Fruit fly (Drosophila melanogaster) whole organism, embryonic: ENCODE results near the gene SKIP.

Source experiments
- Adf1 ChIP-seq: fragments of 200-800 bp; sonication (Bioruptor generic); IDR thresholded peaks from 2 replicates; pipeline ENCODE4 v1.3.6; 2022; ENCODE audit warnings: missing biosample characterization, missing genetic modification characterization
- Atf3 ChIP-seq: fragments of 200-800 bp; sonication (Bioruptor generic); optimal IDR thresholded peaks from 3 replicates; lab custom pipeline; 2016; ENCODE audit warnings: missing biosample characterization, missing genetic modification characterization
- Bteb2 ChIP-seq: fragments of 200-800 bp; sonication (Bioruptor generic); optimal IDR thresholded peaks from 2 replicates; lab custom pipeline; 2016; ENCODE audit warnings: missing biosample characterization, missing genetic modification characterization
- CG10321 ChIP-seq: fragments of 200-800 bp; sonication (Bioruptor generic); IDR thresholded peaks from 2 replicates; pipeline ENCODE4 v1.3.6; 2022; ENCODE audit warnings: missing biosample characterization, missing genetic modification characterization
- CG10431 ChIP-seq: fragments of 200-800 bp; sonication (Bioruptor generic); optimal IDR thresholded peaks from 3 replicates; lab custom pipeline; 2018; ENCODE audit warnings: missing biosample characterization, mild to moderate bottlenecking, missing genetic modification characterization
- CG1603 ChIP-seq: fragments of 200-800 bp; sonication (Bioruptor generic); optimal IDR thresholded peaks from 2 replicates; lab custom pipeline; 2019; ENCODE audit warnings: missing biosample characterization, mild to moderate bottlenecking, missing genetic modification characterization, moderate library complexity
- CG2199 ChIP-seq: fragments of 200-800 bp; sonication (Bioruptor generic); IDR thresholded peaks from 3 replicates; pipeline ENCODE4 v1.3.6; 2022; ENCODE audit warnings: missing biosample characterization, missing genetic modification characterization
- CG30020 ChIP-seq: fragments of 200-800 bp; optimal IDR thresholded peaks from 2 replicates; lab custom pipeline; 2019; ENCODE audit warnings: missing biosample characterization, mild to moderate bottlenecking, missing genetic modification characterization, moderate library complexity
- CG5953 ChIP-seq: fragments of 200-800 bp; sonication (Bioruptor generic); IDR thresholded peaks from 2 replicates; pipeline ENCODE4 v1.3.6; 2022; ENCODE audit warnings: missing biosample characterization, missing genetic modification characterization
- CG7357 ChIP-seq: fragments of 200-800 bp; sonication (Bioruptor generic); IDR thresholded peaks from 3 replicates; pipeline ENCODE4 v1.3.6; 2022; ENCODE audit warnings: missing biosample characterization, missing genetic modification characterization
- CG7987 ChIP-seq: fragments of 200-800 bp; sonication (Bioruptor generic); optimal IDR thresholded peaks from 2 replicates; lab custom pipeline; 2018; ENCODE audit warnings: missing biosample characterization, mild to moderate bottlenecking, missing genetic modification characterization, moderate library complexity
- CG8089 ChIP-seq: fragments of 200-800 bp; sonication (Bioruptor generic); optimal IDR thresholded peaks from 3 replicates; lab custom pipeline; 2016; ENCODE audit warnings: missing biosample characterization, missing genetic modification characterization
- CG8281 ChIP-seq: fragments of 200-800 bp; sonication (Bioruptor generic); optimal IDR thresholded peaks from 2 replicates; lab custom pipeline; 2018; ENCODE audit warnings: missing biosample characterization, mild to moderate bottlenecking, missing genetic modification characterization, moderate library complexity
- CG9437 ChIP-seq: fragments of 200-800 bp; sonication (Bioruptor generic); optimal IDR thresholded peaks from 2 replicates; lab custom pipeline; 2018; ENCODE audit warnings: missing biosample characterization, mild to moderate bottlenecking, missing genetic modification characterization
- D19B ChIP-seq: fragments of 200-800 bp; sonication (Bioruptor generic); optimal IDR thresholded peaks from 2 replicates; lab custom pipeline; 2017; ENCODE audit warnings: missing biosample characterization, mild to moderate bottlenecking, missing genetic modification characterization
- Dad ChIP-seq: fragments of 200-800 bp; sonication (Bioruptor generic); optimal IDR thresholded peaks from 3 replicates; lab custom pipeline; 2016; ENCODE audit warnings: missing biosample characterization, missing genetic modification characterization
- Doc3 ChIP-seq: fragments of 200-800 bp; sonication (Bioruptor generic); IDR thresholded peaks from 3 replicates; pipeline ENCODE4 v1.3.6; 2022; ENCODE audit warnings: missing biosample characterization, missing genetic modification characterization; ENCODE audit not compliant: partially characterized antibody
- Eip74EF ChIP-seq, 2 experiments: fragments of 200-800 bp in 1 of 2; fragments of >200 bp in 1 of 2; sonication (Bioruptor generic) in 1 of 2; optimal IDR thresholded peaks; 2 replicates each; lab custom pipeline; 2017 to 2019; ENCODE audit warnings: missing biosample characterization in 2 of 2, missing genetic modification characterization in 2 of 2, mild to moderate bottlenecking in 1 of 2, moderate library complexity in 1 of 2
- HLH3B ChIP-seq: fragments of 200-800 bp; sonication (Bioruptor generic); IDR thresholded peaks from 2 replicates; pipeline ENCODE4 v1.3.6; 2022; ENCODE audit warnings: missing biosample characterization, missing genetic modification characterization
- Hr51 ChIP-seq, 2 experiments: fragments of 200-800 bp; sonication (Bioruptor generic); optimal IDR thresholded peaks; 2 replicates in 1 of 2; 3 replicates in 1 of 2; lab custom pipeline; 2016 to 2018; ENCODE audit warnings: missing biosample characterization in 2 of 2, missing genetic modification characterization in 2 of 2, mild to moderate bottlenecking in 1 of 2, moderate library complexity in 1 of 2
- MESR4 ChIP-seq: fragments of 200-800 bp; sonication (Bioruptor generic); optimal IDR thresholded peaks from 2 replicates; lab custom pipeline; 2018; ENCODE audit warnings: missing biosample characterization, mild to moderate bottlenecking, missing genetic modification characterization, moderate library complexity
- Med ChIP-seq: fragments of 200-800 bp; sonication (Bioruptor generic); peaks from one replicate; lab custom pipeline; 2016; ENCODE audit warnings: missing biosample characterization, missing genetic modification characterization, mild to moderate bottlenecking, inconsistent platforms, moderate library complexity
- Myb ChIP-seq: fragments of 200-800 bp; sonication (Bioruptor generic); optimal IDR thresholded peaks from 2 replicates; lab custom pipeline; 2016; ENCODE audit warnings: missing biosample characterization, missing genetic modification characterization
- NK7.1 ChIP-seq: fragments of 200-800 bp; sonication (Bioruptor generic); optimal IDR thresholded peaks from 3 replicates; lab custom pipeline; 2016; ENCODE audit warnings: missing biosample characterization, missing genetic modification characterization
- Neu2 ChIP-seq: fragments of 200-800 bp; sonication (Bioruptor generic); optimal IDR thresholded peaks from 3 replicates; lab custom pipeline; 2016; ENCODE audit warnings: missing biosample characterization, missing genetic modification characterization, borderline replicate concordance
- Optix ChIP-seq: fragments of 200-800 bp; sonication (Bioruptor generic); IDR thresholded peaks from 3 replicates; pipeline ENCODE4 v1.3.6; 2022; ENCODE audit warnings: missing biosample characterization, missing genetic modification characterization
- Stat92E ChIP-seq, 3 experiments: fragments of >200 bp in 2 of 3; fragments of 200-800 bp in 1 of 3; sonication (Bioruptor generic) in 1 of 3; optimal IDR thresholded peaks; 2 replicates each; lab custom pipeline; 2017 to 2019; ENCODE audit warnings: missing biosample characterization in 3 of 3, missing genetic modification characterization in 3 of 3, mild to moderate bottlenecking in 1 of 3, moderate library complexity in 1 of 3
- ash1 ChIP-seq: fragments of 200-800 bp; sonication (Bioruptor generic); optimal IDR thresholded peaks from 2 replicates; lab custom pipeline; 2018; ENCODE audit warnings: missing biosample characterization, mild to moderate bottlenecking, missing genetic modification characterization
- bbx ChIP-seq: fragments of 200-800 bp; sonication (Bioruptor generic); IDR thresholded peaks from 2 replicates; pipeline ENCODE4 v1.3.6; 2022; ENCODE audit warnings: missing biosample characterization, missing genetic modification characterization; ENCODE audit not compliant: partially characterized antibody
- ci ChIP-seq: fragments of 200-800 bp; sonication (Bioruptor generic); IDR thresholded peaks from 3 replicates; pipeline ENCODE4 v1.3.6; 2022; ENCODE audit warnings: missing biosample characterization, missing genetic modification characterization
- crol ChIP-seq: fragments of 200-800 bp; sonication (Bioruptor generic); IDR thresholded peaks from 2 replicates; pipeline ENCODE4 v1.3.6; 2022; ENCODE audit warnings: missing biosample characterization, missing genetic modification characterization
- dmrt99B ChIP-seq: fragments of 200-800 bp; sonication (Bioruptor generic); optimal IDR thresholded peaks from 2 replicates; lab custom pipeline; 2018; ENCODE audit warnings: missing biosample characterization, mild to moderate bottlenecking, missing genetic modification characterization, moderate library complexity
- dysf ChIP-seq: fragments of 200-800 bp; sonication (Bioruptor generic); IDR thresholded peaks from 3 replicates; pipeline ENCODE4 v1.3.6; 2022; ENCODE audit warnings: missing biosample characterization, missing genetic modification characterization
- eyg ChIP-seq: fragments of 200-800 bp; sonication (Bioruptor generic); optimal IDR thresholded peaks from 3 replicates; lab custom pipeline; 2016; ENCODE audit warnings: missing biosample characterization, missing genetic modification characterization
- gt ChIP-seq: fragments of 200-800 bp; sonication (Bioruptor generic); IDR thresholded peaks from 2 replicates; pipeline ENCODE4 v1.3.6; 2022; ENCODE audit warnings: missing biosample characterization, missing genetic modification characterization
- kah ChIP-seq: fragments of 200-800 bp; sonication (Bioruptor generic); optimal IDR thresholded peaks from 2 replicates; lab custom pipeline; 2018; ENCODE audit warnings: missing biosample characterization, mild to moderate bottlenecking, missing genetic modification characterization
- ken ChIP-seq: fragments of 200-800 bp; sonication (Bioruptor generic); IDR thresholded peaks from 3 replicates; pipeline ENCODE4 v1.3.6; 2022; ENCODE audit warnings: missing biosample characterization, missing genetic modification characterization
- luna ChIP-seq: fragments of 200-800 bp; sonication (Bioruptor generic); optimal IDR thresholded peaks from 2 replicates; lab custom pipeline; 2016; ENCODE audit warnings: missing biosample characterization, missing genetic modification characterization
- nau ChIP-seq: fragments of 200-800 bp; sonication (Bioruptor generic); optimal IDR thresholded peaks from 3 replicates; lab custom pipeline; 2017; ENCODE audit warnings: missing biosample characterization, mild to moderate bottlenecking, missing genetic modification characterization, missing genetic modification reagents
- nerfin-1 ChIP-seq: fragments of 200-800 bp; sonication (Bioruptor generic); optimal IDR thresholded peaks from 3 replicates; lab custom pipeline; 2019; ENCODE audit warnings: missing biosample characterization, mild to moderate bottlenecking, missing genetic modification characterization, moderate library complexity
- oc ChIP-seq: fragments of 200-800 bp; sonication (Bioruptor generic); optimal IDR thresholded peaks from 2 replicates; lab custom pipeline; 2018; ENCODE audit warnings: missing biosample characterization, mild to moderate bottlenecking, missing genetic modification characterization, moderate library complexity
- p53 ChIP-seq: fragments of 200-800 bp; sonication (Bioruptor generic); optimal IDR thresholded peaks from 2 replicates; lab custom pipeline; 2016; ENCODE audit warnings: missing biosample characterization, missing genetic modification characterization
- pfk ChIP-seq: fragments of 200-800 bp; sonication (Bioruptor generic); optimal IDR thresholded peaks from 2 replicates; lab custom pipeline; 2018; ENCODE audit warnings: missing biosample characterization, mild to moderate bottlenecking, missing genetic modification characterization, moderate library complexity
- ro ChIP-seq: fragments of 200-800 bp; sonication (Bioruptor generic); IDR thresholded peaks from 2 replicates; pipeline ENCODE4 v1.3.6; 2022; ENCODE audit warnings: missing biosample characterization, missing genetic modification characterization
- scrt ChIP-seq: fragments of 200-800 bp; sonication (Bioruptor generic); optimal IDR thresholded peaks from 2 replicates; lab custom pipeline; 2018; ENCODE audit warnings: missing biosample characterization, mild to moderate bottlenecking, missing genetic modification characterization, moderate library complexity
- sd ChIP-seq: fragments of 200-800 bp; sonication (Bioruptor generic); optimal IDR thresholded peaks from 3 replicates; lab custom pipeline; 2018; ENCODE audit warnings: missing biosample characterization, mild to moderate bottlenecking, missing genetic modification characterization, moderate library complexity
- sens ChIP-seq: fragments of 200-800 bp; sonication (Bioruptor generic); peaks from one replicate; lab custom pipeline; 2016; ENCODE audit warnings: missing biosample characterization, missing genetic modification characterization

SKIP gene

DNA sequence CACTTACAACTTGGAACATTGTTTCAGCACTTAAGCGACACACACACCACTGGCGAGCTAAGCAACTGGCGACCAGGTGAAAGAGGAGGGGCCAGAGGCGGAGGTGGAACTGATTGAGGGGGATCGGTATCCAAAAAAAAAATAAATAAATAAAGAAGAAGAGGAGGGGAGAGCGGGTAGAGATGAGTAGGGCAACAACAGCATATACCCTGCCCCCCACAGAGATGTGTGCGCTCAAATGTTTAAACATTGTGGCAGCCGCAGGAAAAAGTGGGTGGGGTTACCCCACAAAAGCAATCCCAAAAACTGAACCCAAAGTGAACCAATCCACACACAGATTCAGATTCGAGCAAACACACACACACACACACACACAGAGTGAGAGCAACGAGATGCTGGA, 16.8 kb downstream of the SKIP start (continued):
- no peak for TF ChIP-seq MESR4
- no peak for TF ChIP-seq Adf1 (GFP tag; lab: Robert Waterston, UW)
- no peak for TF ChIP-seq CG8089
- TF ChIP-seq CG7357 (GFP tag; lab: Robert Waterston, UW): no peak
- TF ChIP-seq ro: no peak
- no peak for TF ChIP-seq bbx (GFP tag; lab: Robert Waterston, UW)
- no peak for TF ChIP-seq CG10321
- no peak for TF ChIP-seq Atf3 (GFP tag; lab: Kevin White, UChicago)

dm6 chr3R:22152424-22152823, 18.8 kb downstream of the SKIP start:
- TF ChIP-seq CG7987 (GFP tag; lab: Kevin White, UChicago) (no peak), CG10431 (GFP tag; lab: Kevin White, UChicago) (peak; percentile 18), CG8281 (tag; lab: Kevin White, UChicago) (no peak), CG9437 (GFP tag; lab: Kevin White, UChicago) (no peak), Myb (GFP tag; lab: Kevin White, UChicago) (no peak), Eip74EF (GFP tag; optimal IDR thresholded peaks at IDR 0.05; lab: Kevin White, UChicago) (no peak), ci (GFP tag; lab: Robert Waterston, UW) (0 out of 3 replicates have a peak, but pooled peaks have one; percentile 35), eyg (GFP tag; lab: Kevin White, UChicago) (no peak), CG2199 (GFP tag; lab: Robert Waterston, UW) (0 out of 3 replicates have a peak, but pooled peaks have one; percentile 14), Hr51 (GFP tag; optimal IDR thresholded peaks at IDR 0.05; lab: Kevin White, UChicago) (no peak), Med (GFP tag; lab: Kevin White, UChicago) (peak; percentile 3), CG1603 (tag; lab: Kevin White, UChicago) (no peak), HLH3B (no peak), sens (peak; percentile 22), dysf (GFP tag; lab: Robert Waterston, UW) (0 out of 3 replicates have a peak, but pooled peaks have one; percentile 14), D19B (GFP tag; lab: Kevin White, UChicago) (no peak), oc (peak; percentile 8), pfk (no peak), CG30020 (tag; lab: Kevin White, UChicago) (no peak), NK7.1 (GFP tag; lab: Kevin White, UChicago) (no peak), CG7357 (GFP tag; lab: Robert Waterston, UW) (no peak), Optix (no peak), kah (GFP tag; lab: Kevin White, UChicago) (no peak), Stat92E (GFP tag; optimal IDR thresholded peaks at IDR 0.05; lab: Kevin White, UChicago) (no peak), Neu2 (no peak), crol (GFP tag; lab: Robert Waterston, UW) (0 out of 2 replicates have a peak, but pooled peaks have one; percentile 30), p53 (no peak), ken (GFP tag; lab: Robert Waterston, UW) (no peak), gt (GFP tag; lab: Robert Waterston, UW) (no peak), nerfin-1 (tag; lab: Kevin White, UChicago) (peak; percentile 96), sd (tag; lab: Kevin White, UChicago) (peak; percentile 50), Dad (no peak), Bteb2 (GFP tag; lab: Kevin White, UChicago) (no peak), CG5953 (no peak), Doc3 (GFP tag; lab: Robert Waterston, UW) (no peak), ash1 (GFP tag; lab: Kevin White, UChicago) (no peak), scrt (GFP tag; lab: Kevin White, UChicago) (no peak), luna (no peak), dmrt99B (tag; lab: Kevin White, UChicago) (no peak), nau (GFP tag; lab: Kevin White, UChicago) (no peak)
- TF ChIP-seq, all 482 proteins: peak for 10
